Fruit fly (Drosophila melanogaster) whole organism, prepupa: ENCODE results near the gene Trim9.

ENCODE experiments used
- CG11294 ChIP-seq: fragments of 200-800 bp; sonication (Bioruptor generic); IDR thresholded peaks from 2 replicates; pipeline ENCODE4 v1.3.6; 2022; ENCODE audit warnings: missing biosample characterization, missing genetic modification characterization
- CG3032 ChIP-seq: fragments of 200-800 bp; optimal IDR thresholded peaks from 2 replicates; lab custom pipeline; 2019; ENCODE audit warnings: missing biosample characterization, mild to moderate bottlenecking, missing genetic modification characterization, moderate library complexity
- CG3919 ChIP-seq: fragments of 200-800 bp; sonication (Bioruptor generic); optimal IDR thresholded peaks from 3 replicates; lab custom pipeline; 2016; ENCODE audit warnings: missing biosample characterization, missing genetic modification characterization
- CG6854 ChIP-seq: fragments of 200-800 bp; sonication (Bioruptor generic); optimal IDR thresholded peaks from 2 replicates; lab custom pipeline; 2017; ENCODE audit warnings: missing biosample characterization, mild to moderate bottlenecking, missing genetic modification characterization
- CG7368 ChIP-seq: fragments of 200-800 bp; sonication (Bioruptor generic); optimal IDR thresholded peaks from 3 replicates; lab custom pipeline; 2016; ENCODE audit warnings: missing biosample characterization, missing genetic modification characterization
- Eip75B ChIP-seq: fragments of 200-800 bp; sonication (Bioruptor generic); optimal IDR thresholded peaks from 3 replicates; lab custom pipeline; 2016; ENCODE audit warnings: missing biosample characterization, missing genetic modification characterization
- Gug ChIP-seq: fragments of 200-800 bp; sonication (Bioruptor generic); IDR thresholded peaks from 2 replicates; pipeline ENCODE4 v1.3.6; 2022; ENCODE audit warnings: missing biosample characterization, missing genetic modification characterization
- Lpt ChIP-seq: fragments of 200-800 bp; sonication (Bioruptor generic); optimal IDR thresholded peaks from 3 replicates; lab custom pipeline; 2016; ENCODE audit warnings: missing biosample characterization, missing genetic modification characterization
- OdsH ChIP-seq: fragments of 200-800 bp; sonication (Bioruptor generic); optimal IDR thresholded peaks from 3 replicates; lab custom pipeline; 2016; ENCODE audit warnings: missing biosample characterization, missing genetic modification characterization
- cyc ChIP-seq: fragments of 200-800 bp; sonication (Bioruptor generic); optimal IDR thresholded peaks from 3 replicates; lab custom pipeline; 2016; ENCODE audit warnings: missing biosample characterization, missing genetic modification characterization
- fd85E ChIP-seq: fragments of 200-800 bp; sonication (Bioruptor generic); optimal IDR thresholded peaks from 3 replicates; lab custom pipeline; 2016; ENCODE audit warnings: missing biosample characterization, missing genetic modification characterization

dm6 chr2L:10505345-10505744, 39.3 kb upstream of the Trim9 start:
- TF ChIP-seq fd85E (GFP tag; lab: Kevin White, UChicago) (no peak), OdsH (no peak), cyc (GFP tag; lab: Kevin White, UChicago) (no peak), CG11294 (GFP tag; lab: Robert Waterston, UW) (no peak), Gug (no peak), CG6854 (GFP tag; lab: Kevin White, UChicago) (no peak), Eip75B (GFP tag; lab: Kevin White, UChicago) (no peak), Lpt (no peak), CG3032 (no peak), CG7368 (GFP tag; lab: Kevin White, UChicago) (no peak), CG3919 (no peak)
